Worm (Caenorhabditis elegans) whole organism, L2 larva: ENCODE data around the gene pfs-2.

Experiments used
- R02D3.7 ChIP-seq: fragments of 150-350 bp; optimal IDR thresholded peaks from 2 replicates; lab custom pipeline; 2014; ENCODE audit warnings: missing biosample characterization, missing genetic modification characterization
- mab-5 ChIP-seq: fragments of 150-350 bp; optimal IDR thresholded peaks from 2 replicates; lab custom pipeline; 2014; ENCODE audit warnings: missing biosample characterization, missing genetic modification characterization
- skn-1 ChIP-seq: sonication (generic microtip); optimal IDR thresholded peaks from 2 replicates; lab custom pipeline; 2017; ENCODE audit warnings: missing biosample characterization, missing genetic modification characterization
- unc-62 ChIP-seq: fragments of 150-350 bp; optimal IDR thresholded peaks from 2 replicates; lab custom pipeline; 2014; ENCODE audit warnings: missing biosample characterization, missing genetic modification reagents, missing genetic modification characterization

DNA sequence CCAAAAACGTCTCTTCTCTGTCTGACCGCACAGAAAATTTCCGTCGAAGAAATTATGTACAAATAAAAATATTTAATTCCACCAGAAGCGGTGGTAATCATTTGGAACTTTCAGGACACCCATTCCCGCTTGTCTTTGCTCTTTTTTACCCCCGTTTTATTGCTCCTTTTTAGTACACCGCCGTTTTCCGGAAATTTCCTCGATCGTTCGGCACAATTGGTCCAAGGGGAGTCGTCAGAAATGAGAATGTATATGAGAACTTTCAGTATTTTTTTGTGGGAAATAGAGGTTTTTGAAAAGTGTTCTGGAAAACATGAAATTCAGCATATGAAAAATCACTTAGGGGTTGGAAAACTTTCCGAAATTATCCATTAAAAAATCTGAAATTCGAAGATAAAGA, 22.6 kb downstream of the pfs-2 start:
- no peak for TF ChIP-seq unc-62 (GFP tag; lab: Kevin White, UChicago)
- TF ChIP-seq R02D3.7 (tag; lab: Kevin White, UChicago): no peak
- TF ChIP-seq skn-1 (tag; lab: Kevin White, UChicago): no peak
- TF ChIP-seq mab-5: no peak
